Fruit fly (Drosophila melanogaster) whole organism, prepupa: ENCODE measurements around the gene CheB93a.

Experiments
- CG3032 ChIP-seq: fragments of 200-800 bp; optimal IDR thresholded peaks from 2 replicates; lab custom pipeline; 2019; ENCODE audit warnings: missing biosample characterization, mild to moderate bottlenecking, missing genetic modification characterization, moderate library complexity
- CG6808 ChIP-seq: fragments of 200-800 bp; sonication (Bioruptor generic); optimal IDR thresholded peaks from 3 replicates; lab custom pipeline; 2017; ENCODE audit warnings: missing biosample characterization, missing genetic modification characterization, mild to moderate bottlenecking, moderate library complexity, missing genetic modification reagents
- CG6854 ChIP-seq: fragments of 200-800 bp; sonication (Bioruptor generic); optimal IDR thresholded peaks from 2 replicates; lab custom pipeline; 2017; ENCODE audit warnings: missing biosample characterization, mild to moderate bottlenecking, missing genetic modification characterization
- Ets21C ChIP-seq: fragments of 200-800 bp; sonication (Bioruptor generic); optimal IDR thresholded peaks from 3 replicates; lab custom pipeline; 2016; ENCODE audit warnings: missing biosample characterization, missing genetic modification characterization
- Ets96B ChIP-seq: fragments of 200-800 bp; optimal IDR thresholded peaks from 2 replicates; lab custom pipeline; 2019; ENCODE audit warnings: missing biosample characterization, mild to moderate bottlenecking, missing genetic modification characterization, moderate library complexity
- Hr39 ChIP-seq: fragments of 200-800 bp; sonication (Bioruptor generic); optimal IDR thresholded peaks from 2 replicates; lab custom pipeline; 2016; ENCODE audit warnings: missing biosample characterization, missing genetic modification characterization
- Lpt ChIP-seq: fragments of 200-800 bp; sonication (Bioruptor generic); optimal IDR thresholded peaks from 3 replicates; lab custom pipeline; 2016; ENCODE audit warnings: missing biosample characterization, missing genetic modification characterization
- OdsH ChIP-seq: fragments of 200-800 bp; sonication (Bioruptor generic); optimal IDR thresholded peaks from 3 replicates; lab custom pipeline; 2016; ENCODE audit warnings: missing biosample characterization, missing genetic modification characterization
- cyc ChIP-seq: fragments of 200-800 bp; sonication (Bioruptor generic); optimal IDR thresholded peaks from 3 replicates; lab custom pipeline; 2016; ENCODE audit warnings: missing biosample characterization, missing genetic modification characterization
- eg ChIP-seq: fragments of 200-800 bp; sonication (Bioruptor generic); IDR thresholded peaks from 3 replicates; pipeline ENCODE4 v1.3.6; 2022; ENCODE audit warnings: missing biosample characterization, missing genetic modification characterization
- salr ChIP-seq, 2 experiments: fragments of 200-800 bp; sonication (Bioruptor generic); optimal IDR thresholded peaks; 3 replicates each; lab custom pipeline; 2016 to 2018; ENCODE audit warnings: missing biosample characterization in 2 of 2, missing genetic modification characterization in 2 of 2, mild to moderate bottlenecking in 1 of 2
- svp ChIP-seq: fragments of 200-800 bp; sonication (Bioruptor generic); peaks from one replicate; lab custom pipeline; 2016; ENCODE audit warnings: missing biosample characterization, missing genetic modification characterization

DNA sequence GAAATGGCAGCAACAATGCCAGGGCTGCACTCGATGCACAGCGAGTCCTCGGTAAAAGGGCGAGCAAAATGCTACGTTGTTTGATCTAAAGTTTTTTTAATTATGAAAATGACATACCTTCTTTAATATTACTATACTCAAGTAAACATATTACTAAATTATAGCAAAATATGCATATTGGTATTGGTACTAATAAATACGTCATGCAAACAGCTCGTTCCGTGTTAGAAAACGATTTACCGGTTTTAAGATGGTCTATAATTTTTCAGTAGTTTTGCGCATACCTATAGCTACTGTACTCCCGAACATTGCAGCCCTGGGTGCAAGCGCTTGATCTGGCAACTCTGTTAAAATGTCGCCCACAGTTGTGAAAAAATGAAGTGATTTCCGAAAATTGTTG, 42.0 kb upstream of the CheB93a start:
- TF ChIP-seq CG6808 (GFP tag; lab: Kevin White, UChicago) (peak; percentile 95), Ets21C (GFP tag; lab: Kevin White, UChicago) (peak; percentile 96), salr (GFP tag; optimal IDR thresholded peaks at IDR 0.05; lab: Kevin White, UChicago) (peak in 1 of 2 experiments; percentile 87), OdsH (GFP tag; lab: Kevin White, UChicago) (peak; percentile 98), Ets96B (peak; percentile 93), cyc (GFP tag; lab: Kevin White, UChicago) (peak; percentile 98), svp (GFP tag; lab: Kevin White, UChicago) (peak; percentile 99), eg (GFP tag; lab: Robert Waterston, UW) (peak; percentile 92; the same call in 2 of the 3 replicates), Hr39 (GFP tag; lab: Kevin White, UChicago) (peak; percentile 98), CG6854 (GFP tag; lab: Kevin White, UChicago) (peak; percentile 91), Lpt (GFP tag; lab: Kevin White, UChicago) (peak; percentile 93), CG3032 (peak; percentile 97)
